Worm (Caenorhabditis elegans) whole organism, late embryonic: ENCODE data around the gene D1005.2.

Experiments
- fkh-10 ChIP-seq: fragments of 150-350 bp; optimal IDR thresholded peaks from 2 replicates; lab custom pipeline; 2014; ENCODE audit warnings: missing biosample characterization, missing genetic modification reagents, missing genetic modification characterization
- nhr-11 ChIP-seq: fragments of 150-350 bp; optimal IDR thresholded peaks from 2 replicates; lab custom pipeline; 2014; ENCODE audit warnings: missing biosample characterization, missing genetic modification characterization

ce11 chrX:1479637-1480036 lies 20.8 kb downstream of the D1005.2 start:
- TF ChIP-seq fkh-10 (GFP tag; lab: Kevin White, UChicago) (no peak), nhr-11 (no peak)
